Worm (Caenorhabditis elegans) whole organism, L2 larva: ENCODE data around the gene rab-6.1.

Experiments used
- ceh-82 ChIP-seq: fragments of 150-350 bp; optimal IDR thresholded peaks from 2 replicates; lab custom pipeline; 2014; ENCODE audit warnings: missing biosample characterization, missing genetic modification characterization
- nhr-25 ChIP-seq: fragments of 150-350 bp; sonication (generic microtip); optimal IDR thresholded peaks from 3 replicates; lab custom pipeline; 2014; ENCODE audit warnings: missing biosample characterization, missing genetic modification characterization
- sem-4 ChIP-seq: fragments of 150-350 bp; optimal IDR thresholded peaks from 2 replicates; lab custom pipeline; 2014; ENCODE audit warnings: missing biosample characterization, missing genetic modification reagents, missing genetic modification characterization
- unc-39 ChIP-seq: fragments of 150-350 bp; optimal IDR thresholded peaks from 2 replicates; lab custom pipeline; 2014; ENCODE audit warnings: missing biosample characterization, missing genetic modification characterization

DNA sequence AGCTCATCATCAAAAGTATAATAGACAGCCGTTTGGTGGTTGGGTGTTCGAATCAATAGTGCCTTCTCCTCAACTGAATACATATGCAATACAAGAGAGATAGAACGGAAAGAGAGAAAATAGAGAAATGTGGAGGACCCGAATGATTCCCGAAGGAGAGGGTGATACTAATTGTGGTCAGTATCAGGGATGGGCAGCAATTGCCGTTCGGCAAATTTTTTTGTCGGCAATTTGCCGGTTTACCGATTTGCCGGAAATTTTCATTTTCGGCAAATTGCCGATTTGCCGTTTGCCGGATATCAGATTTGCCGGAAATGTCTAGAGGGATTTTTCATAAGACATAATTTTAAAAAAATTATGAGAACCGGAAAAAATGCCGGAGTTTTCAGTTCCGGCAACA lies 6.6 kb upstream of the rab-6.1 start, which contains the start of gene F59B2.9:
- TF ChIP-seq ceh-82 (tag; lab: Kevin White, UChicago), result no peak
- TF ChIP-seq sem-4 (tag; lab: Kevin White, UChicago), result no peak
- no peak for TF ChIP-seq nhr-25 (tag; lab: Kevin White, UChicago)
- TF ChIP-seq unc-39 (tag; lab: Kevin White, UChicago), result no peak
